Fruit fly (Drosophila melanogaster) whole organism, prepupa: ENCODE data around the gene CG34291.

Source experiments
- Blimp-1 ChIP-seq: fragments of 200-800 bp; sonication (Bioruptor generic); optimal IDR thresholded peaks from 3 replicates; lab custom pipeline; 2017; ENCODE audit warnings: missing biosample characterization, missing genetic modification characterization, mild to moderate bottlenecking, moderate library complexity, missing genetic modification reagents
- CG11762 ChIP-seq: fragments of 200-800 bp; sonication (Bioruptor generic); optimal IDR thresholded peaks from 3 replicates; lab custom pipeline; 2016; ENCODE audit warnings: missing biosample characterization, missing genetic modification characterization; ENCODE audit not compliant: insufficient read depth
- CG1621 ChIP-seq: fragments of 200-800 bp; sonication (Bioruptor generic); optimal IDR thresholded peaks from 3 replicates; lab custom pipeline; 2018; ENCODE audit warnings: missing biosample characterization, mild to moderate bottlenecking, missing genetic modification characterization
- Hr39 ChIP-seq: fragments of 200-800 bp; sonication (Bioruptor generic); optimal IDR thresholded peaks from 2 replicates; lab custom pipeline; 2016; ENCODE audit warnings: missing biosample characterization, missing genetic modification characterization

- TF ChIP-seq Blimp-1 (GFP tag; lab: Kevin White, UChicago), result no peak
- no peak for TF ChIP-seq Hr39 (GFP tag; lab: Kevin White, UChicago)
- no peak for TF ChIP-seq CG1621 (tag; lab: Kevin White, UChicago)
- TF ChIP-seq CG11762 (GFP tag; lab: Kevin White, UChicago), result no peak
Measured at dm6 chr3R:26409780-26410179, 15.8 kb downstream of the CG34291 start.
